Fruit fly (Drosophila melanogaster) whole organism, embryonic: Measurements from ENCODE around the gene lqf.

Experiments used
- Aef1 ChIP-seq: fragments of 200-800 bp; sonication (Bioruptor generic); IDR thresholded peaks from 3 replicates; pipeline ENCODE4 v1.3.6; 2022; ENCODE audit warnings: missing biosample characterization, missing genetic modification characterization
- Asciz ChIP-seq: fragments of 200-800 bp; sonication (Bioruptor generic); optimal IDR thresholded peaks from 2 replicates; lab custom pipeline; 2017; ENCODE audit warnings: missing biosample characterization, mild to moderate bottlenecking, missing genetic modification characterization, missing genetic modification reagents
- CG12219 ChIP-seq: fragments of 200-800 bp; sonication (Bioruptor generic); optimal IDR thresholded peaks from 3 replicates; lab custom pipeline; 2018; ENCODE audit warnings: missing biosample characterization, mild to moderate bottlenecking, missing genetic modification characterization
- CG12299 ChIP-seq: fragments of 200-800 bp; sonication (Bioruptor generic); optimal IDR thresholded peaks from 2 replicates; lab custom pipeline; 2018; ENCODE audit warnings: missing biosample characterization, mild to moderate bottlenecking, missing genetic modification characterization
- CG16813 ChIP-seq: fragments of 200-800 bp; sonication (Bioruptor generic); IDR thresholded peaks from 3 replicates; pipeline ENCODE4 v1.3.6; 2022; ENCODE audit warnings: missing biosample characterization, missing genetic modification characterization; ENCODE audit not compliant: partially characterized antibody
- CG31365 ChIP-seq: fragments of 200-800 bp; sonication (Bioruptor generic); optimal IDR thresholded peaks from 2 replicates; lab custom pipeline; 2018; ENCODE audit warnings: missing biosample characterization, mild to moderate bottlenecking, missing genetic modification characterization
- CG3407 ChIP-seq: fragments of 200-800 bp; sonication (Bioruptor generic); optimal IDR thresholded peaks from 2 replicates; lab custom pipeline; 2018; ENCODE audit warnings: missing biosample characterization, mild to moderate bottlenecking, missing genetic modification characterization
- CG4360 ChIP-seq: fragments of 200-800 bp; sonication (Bioruptor generic); IDR thresholded peaks from 2 replicates; pipeline ENCODE4 v1.3.6; 2022; ENCODE audit warnings: missing biosample characterization, missing genetic modification characterization
- CG5953 ChIP-seq: fragments of 200-800 bp; sonication (Bioruptor generic); IDR thresholded peaks from 2 replicates; pipeline ENCODE4 v1.3.6; 2022; ENCODE audit warnings: missing biosample characterization, missing genetic modification characterization
- CG6683 ChIP-seq: fragments of 200-800 bp; sonication (Bioruptor generic); optimal IDR thresholded peaks from 2 replicates; lab custom pipeline; 2017; ENCODE audit warnings: missing biosample characterization, mild to moderate bottlenecking, missing genetic modification characterization, missing genetic modification reagents
- CG8089 ChIP-seq: fragments of 200-800 bp; sonication (Bioruptor generic); optimal IDR thresholded peaks from 3 replicates; lab custom pipeline; 2016; ENCODE audit warnings: missing biosample characterization, missing genetic modification characterization
- CG8765 ChIP-seq: fragments of 200-800 bp; sonication (Bioruptor generic); IDR thresholded peaks from 2 replicates; pipeline ENCODE4 v1.3.6; 2022; ENCODE audit warnings: missing biosample characterization, missing genetic modification characterization
- Deaf1 ChIP-seq: fragments of 200-800 bp; optimal IDR thresholded peaks from 3 replicates; lab custom pipeline; 2019; ENCODE audit warnings: missing biosample characterization, mild to moderate bottlenecking, missing genetic modification characterization, moderate library complexity
- E2f2 ChIP-seq: fragments of 200-800 bp; sonication (Bioruptor generic); IDR thresholded peaks from 2 replicates; pipeline ENCODE4 v1.3.6; 2022; ENCODE audit warnings: missing biosample characterization, missing genetic modification characterization
- Gsc ChIP-seq: fragments of 200-800 bp; sonication (Bioruptor generic); IDR thresholded peaks from 2 replicates; pipeline ENCODE4 v1.3.6; 2022; ENCODE audit warnings: missing biosample characterization, missing genetic modification characterization
- H15 ChIP-seq: fragments of 200-800 bp; sonication (Bioruptor generic); IDR thresholded peaks from 3 replicates; pipeline ENCODE4 v1.3.6; 2022; ENCODE audit warnings: missing biosample characterization, missing genetic modification characterization
- HLH3B ChIP-seq: fragments of 200-800 bp; sonication (Bioruptor generic); IDR thresholded peaks from 2 replicates; pipeline ENCODE4 v1.3.6; 2022; ENCODE audit warnings: missing biosample characterization, missing genetic modification characterization
- Hmx ChIP-seq: fragments of 200-800 bp; sonication (Bioruptor generic); optimal IDR thresholded peaks from 2 replicates; lab custom pipeline; 2016; ENCODE audit warnings: missing biosample characterization, missing genetic modification characterization
- Scr ChIP-seq: fragments of 200-800 bp; sonication (Bioruptor generic); IDR thresholded peaks from 2 replicates; pipeline ENCODE4 v1.3.6; 2022; ENCODE audit warnings: missing biosample characterization, missing genetic modification characterization; ENCODE audit not compliant: partially characterized antibody
- Stat92E ChIP-seq, 3 experiments: fragments of >200 bp in 2 of 3; fragments of 200-800 bp in 1 of 3; sonication (Bioruptor generic) in 1 of 3; optimal IDR thresholded peaks; 2 replicates each; lab custom pipeline; 2017 to 2019; ENCODE audit warnings: missing biosample characterization in 3 of 3, missing genetic modification characterization in 3 of 3, mild to moderate bottlenecking in 1 of 3, moderate library complexity in 1 of 3
- Vsx1 ChIP-seq: fragments of 200-800 bp; sonication (Bioruptor generic); optimal IDR thresholded peaks from 2 replicates; lab custom pipeline; 2017; ENCODE audit warnings: missing biosample characterization, mild to moderate bottlenecking, missing genetic modification characterization, missing genetic modification reagents
- amos ChIP-seq: fragments of 200-800 bp; sonication (Bioruptor generic); IDR thresholded peaks from 2 replicates; pipeline ENCODE4 v1.3.6; 2022; ENCODE audit warnings: missing biosample characterization, missing genetic modification characterization; ENCODE audit not compliant: partially characterized antibody
- cas ChIP-seq: fragments of 200-800 bp; sonication (Bioruptor generic); IDR thresholded peaks from 2 replicates; pipeline ENCODE4 v1.3.6; 2022; ENCODE audit warnings: missing biosample characterization, missing genetic modification characterization
- crp ChIP-seq, 2 experiments: fragments of 200-800 bp; sonication (Bioruptor generic); optimal IDR thresholded peaks; 2 replicates in 1 of 2; 3 replicates in 1 of 2; lab custom pipeline; 2017; ENCODE audit warnings: missing biosample characterization in 2 of 2, missing genetic modification characterization in 2 of 2, mild to moderate bottlenecking in 1 of 2, moderate library complexity in 1 of 2
- dmrt11E ChIP-seq: fragments of 200-800 bp; sonication (Bioruptor generic); optimal IDR thresholded peaks from 3 replicates; lab custom pipeline; 2018; ENCODE audit warnings: missing biosample characterization, mild to moderate bottlenecking, missing genetic modification characterization, moderate library complexity
- gcm ChIP-seq: fragments of 200-800 bp; sonication (Bioruptor generic); optimal IDR thresholded peaks from 2 replicates; lab custom pipeline; 2019; ENCODE audit warnings: missing biosample characterization, mild to moderate bottlenecking, missing genetic modification characterization, moderate library complexity
- gcm2 ChIP-seq: fragments of 200-800 bp; sonication (Bioruptor generic); optimal IDR thresholded peaks from 2 replicates; lab custom pipeline; 2016; ENCODE audit warnings: missing biosample characterization, missing genetic modification characterization
- jumu ChIP-seq: fragments of 200-800 bp; sonication (Bioruptor generic); optimal IDR thresholded peaks from 3 replicates; lab custom pipeline; 2016; ENCODE audit warnings: missing biosample characterization, missing genetic modification characterization
- maf-S ChIP-seq: fragments of 200-800 bp; sonication (Bioruptor generic); optimal IDR thresholded peaks from 2 replicates; lab custom pipeline; 2016; ENCODE audit warnings: missing biosample characterization, missing genetic modification characterization
- nau ChIP-seq: fragments of 200-800 bp; sonication (Bioruptor generic); optimal IDR thresholded peaks from 3 replicates; lab custom pipeline; 2017; ENCODE audit warnings: missing biosample characterization, mild to moderate bottlenecking, missing genetic modification characterization, missing genetic modification reagents
- nmo ChIP-seq: fragments of 200-800 bp; sonication (Bioruptor generic); optimal IDR thresholded peaks from 2 replicates; lab custom pipeline; 2018; ENCODE audit warnings: missing biosample characterization, mild to moderate bottlenecking, missing genetic modification characterization, moderate library complexity
- oc ChIP-seq: fragments of 200-800 bp; sonication (Bioruptor generic); optimal IDR thresholded peaks from 2 replicates; lab custom pipeline; 2018; ENCODE audit warnings: missing biosample characterization, mild to moderate bottlenecking, missing genetic modification characterization, moderate library complexity
- pb ChIP-seq: fragments of 200-800 bp; sonication (Bioruptor generic); optimal IDR thresholded peaks from 3 replicates; lab custom pipeline; 2016; ENCODE audit warnings: missing biosample characterization, missing genetic modification characterization
- psq ChIP-seq: fragments of 200-800 bp; sonication (Bioruptor generic); optimal IDR thresholded peaks from 2 replicates; lab custom pipeline; 2017; ENCODE audit warnings: missing biosample characterization, missing genetic modification characterization
- rib ChIP-seq: fragments of 200-800 bp; sonication (Bioruptor generic); IDR thresholded peaks from 2 replicates; pipeline ENCODE4 v1.3.6; 2022; ENCODE audit warnings: missing biosample characterization, missing genetic modification characterization
- sc ChIP-seq, 3 experiments: fragments of >200 bp in 2 of 3; fragments of 200-800 bp in 1 of 3; sonication (Bioruptor generic) in 1 of 3; optimal IDR thresholded peaks; 2 replicates in 2 of 3; 3 replicates in 1 of 3; lab custom pipeline; 2017; ENCODE audit warnings: mild to moderate bottlenecking in 1 of 3, missing biosample characterization in 1 of 3, missing genetic modification characterization in 1 of 3, missing genetic modification reagents in 1 of 3
- tgo ChIP-seq: fragments of 200-800 bp; sonication (Bioruptor generic); IDR thresholded peaks from 3 replicates; pipeline ENCODE4 v1.3.6; 2022; ENCODE audit warnings: missing biosample characterization, missing genetic modification characterization
- unpg ChIP-seq: fragments of 200-800 bp; sonication (Bioruptor generic); optimal IDR thresholded peaks from 3 replicates; lab custom pipeline; 2018; ENCODE audit warnings: missing biosample characterization, mild to moderate bottlenecking, missing genetic modification characterization, moderate library complexity

Gene lqf

dm6 chr3L:7521847-7522246 is 6.7 kb upstream of the lqf start (continued):
- no peak for TF ChIP-seq CG4360 (GFP tag; lab: Robert Waterston, UW)
- TF ChIP-seq Vsx1 = no peak
- TF ChIP-seq CG16813 (GFP tag; lab: Robert Waterston, UW) = no peak
- no peak for TF ChIP-seq nau (GFP tag; lab: Kevin White, UChicago)
- TF ChIP-seq CG31365 (tag; lab: Kevin White, UChicago) = no peak
- no peak for TF ChIP-seq sc (optimal IDR thresholded peaks at IDR 0.05; lab: Kevin White, UChicago)
- peak; percentile 39 for TF ChIP-seq sc (GFP tag; optimal IDR thresholded peaks at IDR 0.05; lab: Kevin White, UChicago)
- TF ChIP-seq nmo (GFP tag; lab: Kevin White, UChicago) = peak; percentile 60
- no peak for TF ChIP-seq jumu
- no peak for TF ChIP-seq cas (GFP tag; lab: Robert Waterston, UW)
- TF ChIP-seq unpg (GFP tag; lab: Kevin White, UChicago) = peak; percentile 40
- TF ChIP-seq crp (GFP tag; optimal IDR thresholded peaks at IDR 0.05; lab: Kevin White, UChicago) = no peak
- TF ChIP-seq Stat92E (GFP tag; optimal IDR thresholded peaks at IDR 0.05; lab: Kevin White, UChicago) = no peak
- TF ChIP-seq maf-S (GFP tag; lab: Kevin White, UChicago) = no peak
- peak; percentile 31; the same call in 1 of the 3 replicates for TF ChIP-seq tgo (GFP tag; lab: Robert Waterston, UW)
- peak; percentile 52 for TF ChIP-seq dmrt11E (tag; lab: Kevin White, UChicago)
- TF ChIP-seq CG3407 (GFP tag; lab: Kevin White, UChicago) = no peak
- no peak for TF ChIP-seq psq (GFP tag; lab: Kevin White, UChicago)
- TF ChIP-seq CG8089 (GFP tag; lab: Kevin White, UChicago) = no peak
- TF ChIP-seq amos (GFP tag; lab: Robert Waterston, UW) = no peak
- no peak for TF ChIP-seq rib (GFP tag; lab: Robert Waterston, UW)
- no peak for TF ChIP-seq oc (tag; lab: Kevin White, UChicago)
- TF ChIP-seq E2f2 (GFP tag; lab: Robert Waterston, UW) = 0 out of 2 replicates have a peak, but pooled peaks have one; percentile 8
- TF ChIP-seq CG6683 (GFP tag; lab: Kevin White, UChicago) = no peak
- TF ChIP-seq Deaf1 = no peak
- TF ChIP-seq Hmx (GFP tag; lab: Kevin White, UChicago) = no peak
- no peak for TF ChIP-seq CG8765 (GFP tag; lab: Robert Waterston, UW)
- no peak for TF ChIP-seq CG12219 (GFP tag; lab: Kevin White, UChicago)
- no peak for TF ChIP-seq H15 (GFP tag; lab: Robert Waterston, UW)
- no peak for TF ChIP-seq gcm
- TF ChIP-seq pb (GFP tag; lab: Kevin White, UChicago) = no peak
- TF ChIP-seq Gsc (GFP tag; lab: Robert Waterston, UW) = no peak
- TF ChIP-seq CG12299 (tag; lab: Kevin White, UChicago) = no peak
- TF ChIP-seq Asciz (GFP tag; lab: Kevin White, UChicago) = peak; percentile 8
- peak; percentile 11; the same call in 1 of the 2 replicates for TF ChIP-seq HLH3B (GFP tag; lab: Robert Waterston, UW)
- TF ChIP-seq CG5953 = 0 out of 2 replicates have a peak, but pooled peaks have one; percentile 19
- TF ChIP-seq Scr (GFP tag; lab: Robert Waterston, UW) = no peak
- TF ChIP-seq gcm2 = no peak
- TF ChIP-seq Aef1 (GFP tag; lab: Robert Waterston, UW) = no peak
